Worm (Caenorhabditis elegans): ENCODE results near the gene str-1.
A peak's percentile ranks its signal among the peaks of the same experiment; 100 is the strongest.

The str-1 gene

DNA sequence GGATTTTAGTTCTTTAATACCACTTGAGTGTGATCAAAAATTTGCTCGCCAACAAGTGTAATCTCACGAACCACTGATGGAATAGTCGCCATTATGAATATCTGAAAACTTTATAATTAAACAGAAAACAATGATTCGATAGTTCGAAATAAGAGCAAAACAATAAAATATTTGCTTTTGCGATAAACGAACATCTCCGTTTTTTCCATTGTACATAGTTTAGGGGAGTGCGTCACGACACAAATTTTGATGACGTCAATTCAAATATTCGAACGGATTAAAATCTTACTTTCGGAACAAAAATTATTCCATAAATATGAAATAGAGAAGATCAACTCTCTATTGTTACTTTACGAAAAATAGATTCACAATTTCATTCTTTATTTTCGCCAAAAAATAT lies 39.6 kb upstream of the str-1 start, which contains the start of gene mutd-1:
TSS of gene mutd-1 (minus strand) at position 101 of the 400 bp plus-strand sequence.
- TF ChIP-seq unc-62 (GFP tag; optimal IDR thresholded peaks at IDR 0.05) (no peak), sma-3 (GFP tag; optimal IDR thresholded peaks at IDR 0.05) (no peak), lsy-2 (tag; optimal IDR thresholded peaks at IDR 0.05) (no peak), nhr-12 (tag; optimal IDR thresholded peaks at IDR 0.05) (no peak), peb-1 (tag; optimal IDR thresholded peaks at IDR 0.05) (no peak), snpc-4 (tag; optimal IDR thresholded peaks at IDR 0.05) (no peak)

DNA sequence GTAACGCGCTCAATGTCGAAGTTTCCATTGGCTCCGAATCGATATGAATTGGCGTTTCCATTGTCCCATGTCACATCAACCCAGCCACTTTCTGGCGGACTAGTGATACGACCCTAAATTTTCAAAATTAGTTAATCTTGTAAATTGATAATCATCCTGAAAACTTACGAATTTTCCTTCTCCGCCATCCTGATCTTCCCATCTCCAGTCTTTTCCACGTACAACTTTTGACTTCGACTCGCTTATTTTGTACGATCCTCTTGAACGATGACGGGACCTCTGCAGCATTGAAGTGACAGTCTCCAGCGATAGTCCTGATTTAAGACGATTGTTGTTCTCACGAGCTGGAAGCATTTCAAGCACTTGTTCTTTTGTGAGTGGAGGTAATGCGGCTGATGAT lies 34.4 kb upstream of the str-1 start:
- TF ChIP-seq aly-2 (tag; optimal IDR thresholded peaks at IDR 0.05) (no peak), mdl-1 (tag; optimal IDR thresholded peaks at IDR 0.05) (no peak)

DNA sequence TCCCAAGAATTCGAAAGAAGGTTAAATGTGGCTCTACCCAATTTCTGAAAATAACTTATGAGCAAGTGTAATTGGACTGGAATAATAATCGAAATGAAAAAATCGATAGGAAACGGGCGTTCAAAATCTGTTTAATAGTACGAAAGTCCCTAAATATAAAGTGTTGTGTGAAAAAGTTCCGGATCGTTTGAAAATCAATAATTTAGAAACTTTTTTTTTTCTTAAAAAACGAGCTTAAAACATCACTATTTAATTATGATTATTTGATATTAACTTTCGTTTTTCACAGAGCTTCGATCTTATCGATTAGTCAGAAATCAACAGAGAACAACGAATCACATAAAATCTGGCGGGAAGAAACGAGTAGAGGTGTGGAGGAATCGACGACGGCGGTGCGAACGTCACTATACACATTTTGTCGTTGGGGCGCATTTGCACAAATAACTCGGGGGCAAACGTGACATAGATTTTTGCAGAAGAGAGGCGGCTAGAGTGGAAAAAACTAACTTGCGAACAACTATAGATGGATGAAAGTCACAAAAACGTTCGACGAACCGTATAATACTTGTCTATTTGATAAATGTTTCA lies 28.8 kb upstream of the str-1 start, which contains the start of gene hecd-1:
TSS of gene hecd-1 (minus strand) at position 51 of the 588 bp plus-strand sequence.
- TF ChIP-seq nhr-129 (tag; optimal IDR thresholded peaks at IDR 0.05), result peak; percentile 56
- peak; percentile 30 for TF ChIP-seq crh-2 (tag; optimal IDR thresholded peaks at IDR 0.05)
- no peak for TF ChIP-seq ama-1 (optimal IDR thresholded peaks at IDR 0.05)
- no peak for TF ChIP-seq unc-39 (tag; optimal IDR thresholded peaks at IDR 0.05)

DNA sequence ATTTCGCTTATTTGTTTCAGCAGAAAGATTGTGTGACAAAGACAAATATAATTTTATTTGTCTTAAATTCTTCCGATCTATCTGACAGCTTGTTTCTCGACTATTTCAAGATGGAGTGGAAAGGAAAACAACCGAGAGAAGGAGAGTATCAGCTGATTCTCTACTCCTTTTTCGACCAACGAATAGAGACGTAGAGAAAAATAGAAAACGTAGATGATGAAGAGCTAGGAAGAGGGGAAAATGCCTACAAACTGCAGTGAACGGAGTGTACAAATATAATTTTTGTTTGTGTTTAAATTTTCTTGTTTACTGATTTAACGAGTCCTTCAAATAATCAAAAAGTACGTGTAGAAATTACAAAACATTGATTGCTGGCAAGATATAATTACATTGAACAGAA lies 25.9 kb upstream of the str-1 start:
- TF ChIP-seq F13H6.1 (tag; optimal IDR thresholded peaks at IDR 0.05) (no peak), ZK546.5 (tag; optimal IDR thresholded peaks at IDR 0.05) (no peak), fos-1 (tag; optimal IDR thresholded peaks at IDR 0.05) (peak; percentile 25), unc-62 (GFP tag; optimal IDR thresholded peaks at IDR 0.05) (no peak), unc-55 (GFP tag; optimal IDR thresholded peaks at IDR 0.05) (peak; percentile 51), nhr-23 (tag; optimal IDR thresholded peaks at IDR 0.05) (no peak), nhr-129 (tag; optimal IDR thresholded peaks at IDR 0.05) (peak; percentile 61), mab-5 (tag; optimal IDR thresholded peaks at IDR 0.05) (no peak), sma-9 (GFP tag; optimal IDR thresholded peaks at IDR 0.05) (no peak), sma-9 (tag; optimal IDR thresholded peaks at IDR 0.05) (no peak), nhr-12 (tag; optimal IDR thresholded peaks at IDR 0.05) (no peak), lin-39 (tag; optimal IDR thresholded peaks at IDR 0.05) (no peak), nhr-6 (tag; optimal IDR thresholded peaks at IDR 0.05) (no peak), zag-1 (tag; optimal IDR thresholded peaks at IDR 0.05) (no peak), unc-39 (tag; optimal IDR thresholded peaks at IDR 0.05) (no peak), aly-2 (tag; optimal IDR thresholded peaks at IDR 0.05) (no peak), C34F6.9 (tag; optimal IDR thresholded peaks at IDR 0.05) (peak; percentile 56), lsy-2 (tag; optimal IDR thresholded peaks at IDR 0.05) (peak in 1 of 2 experiments; percentile 55), nhr-10 (tag; optimal IDR thresholded peaks at IDR 0.05) (no peak), crh-2 (tag; optimal IDR thresholded peaks at IDR 0.05) (peak; percentile 30)

DNA sequence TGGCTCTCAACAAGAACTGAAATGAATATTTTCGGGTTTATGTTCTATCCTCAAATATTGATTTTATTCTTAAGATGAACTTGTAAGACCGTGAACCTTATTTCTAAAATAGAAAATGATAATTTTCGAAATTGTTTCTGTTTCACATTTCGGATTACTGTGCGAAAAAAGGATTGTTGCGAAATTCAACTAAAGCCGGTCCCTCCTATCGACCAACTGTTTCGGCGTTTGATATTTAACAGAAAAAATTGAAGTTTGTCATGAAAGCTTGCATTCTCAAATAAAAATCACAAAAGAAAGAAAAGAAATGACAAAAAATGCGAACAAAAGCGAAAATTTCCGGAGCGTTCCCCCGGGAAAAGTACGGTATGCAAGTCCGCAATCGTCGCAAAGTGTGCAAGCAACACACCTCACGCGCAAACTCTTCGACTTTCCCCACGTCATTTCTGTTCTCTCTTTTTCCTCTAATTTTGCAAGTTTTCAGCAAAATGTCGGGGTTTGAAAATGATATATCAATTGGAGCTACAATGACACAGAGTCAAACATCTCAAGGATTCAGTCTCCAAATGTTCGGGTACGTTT lies 24.5 kb upstream of the str-1 start, which contains the start of gene C34D4.4:
TSS of gene C34D4.4 (plus strand) at position 342 of the 582 bp plus-strand sequence.
- TF ChIP-seq mdl-1 (tag; optimal IDR thresholded peaks at IDR 0.05) (no peak), C34F6.9 (tag; optimal IDR thresholded peaks at IDR 0.05) (peak; percentile 68), peb-1 (tag; optimal IDR thresholded peaks at IDR 0.05) (no peak), sma-3 (GFP tag; optimal IDR thresholded peaks at IDR 0.05) (no peak), nhr-23 (tag; optimal IDR thresholded peaks at IDR 0.05) (no peak), gmeb-1 (tag; optimal IDR thresholded peaks at IDR 0.05) (peak; percentile 28), ztf-11 (tag; optimal IDR thresholded peaks at IDR 0.05) (no peak), unc-55 (GFP tag; optimal IDR thresholded peaks at IDR 0.05) (peak; percentile 69), Y55F3AM.14 (GFP tag; optimal IDR thresholded peaks at IDR 0.05) (no peak), fos-1 (tag; optimal IDR thresholded peaks at IDR 0.05) (no peak), nhr-237 (tag; optimal IDR thresholded peaks at IDR 0.05) (no peak), aly-2 (tag; optimal IDR thresholded peaks at IDR 0.05) (no peak), ceh-82 (tag; optimal IDR thresholded peaks at IDR 0.05) (no peak), nhr-11 (tag; optimal IDR thresholded peaks at IDR 0.05) (no peak), snpc-4 (tag; optimal IDR thresholded peaks at IDR 0.05) (no peak), elt-3 (tag; optimal IDR thresholded peaks at IDR 0.05) (no peak), lsy-2 (tag; optimal IDR thresholded peaks at IDR 0.05) (peak; percentile 85 to 97), nhr-129 (tag; optimal IDR thresholded peaks at IDR 0.05) (peak; percentile 21), ztf-4 (tag; optimal IDR thresholded peaks at IDR 0.05) (no peak), crh-2 (tag; optimal IDR thresholded peaks at IDR 0.05) (peak; percentile 54), nhr-21 (tag; optimal IDR thresholded peaks at IDR 0.05) (no peak)
